Worm (Caenorhabditis elegans) whole organism, L1 larva: ENCODE data around the gene ztf-20.
A peak's percentile ranks its signal among the peaks of the same experiment; 100 is the strongest.

Experiments
- C04F5.9 ChIP-seq: sonication (generic microtip); optimal IDR thresholded peaks from 2 replicates; lab custom pipeline; 2016; ENCODE audit warnings: missing genetic modification characterization, missing compliant biosample characterization
- C16A3.4 ChIP-seq: fragments of 150-350 bp; optimal IDR thresholded peaks from 2 replicates; lab custom pipeline; 2014; ENCODE audit warnings: missing biosample characterization, missing genetic modification characterization
- C34B4.2 ChIP-seq: sonication (generic microtip); optimal IDR thresholded peaks from 2 replicates; lab custom pipeline; 2017; ENCODE audit warnings: mild to moderate bottlenecking, missing genetic modification characterization, missing compliant biosample characterization
- F16B12.6 ChIP-seq: fragments of 150-350 bp; optimal IDR thresholded peaks from 2 replicates; lab custom pipeline; 2014; ENCODE audit warnings: missing biosample characterization, missing genetic modification characterization
- aha-1 ChIP-seq: fragments of 150-350 bp; optimal IDR thresholded peaks from 2 replicates; lab custom pipeline; 2014; ENCODE audit warnings: missing biosample characterization, missing genetic modification characterization
- ama-1 ChIP-seq: fragments of 150-350 bp; optimal IDR thresholded peaks from 2 replicates; lab custom pipeline; 2014
- ceh-63 ChIP-seq: fragments of 200-800 bp; sonication (Bioruptor generic); optimal IDR thresholded peaks from 2 replicates; lab custom pipeline; 2018; ENCODE audit warnings: mild to moderate bottlenecking, missing genetic modification characterization, missing compliant biosample characterization
- ceh-8 ChIP-seq: fragments of 200-800 bp; sonication (Bioruptor generic); optimal IDR thresholded peaks from 2 replicates; lab custom pipeline; 2018; ENCODE audit warnings: mild to moderate bottlenecking, missing genetic modification characterization, moderate library complexity, missing compliant biosample characterization
- ces-1 ChIP-seq: fragments of 150-350 bp; optimal IDR thresholded peaks from 2 replicates; lab custom pipeline; 2014; ENCODE audit warnings: missing biosample characterization, missing genetic modification reagents, missing genetic modification characterization
- dpl-1 ChIP-seq, 3 experiments: fragments of 150-350 bp in 2 of 3; sonication (generic microtip) in 1 of 3; optimal IDR thresholded peaks; 2 replicates each; lab custom pipeline; 2014 to 2017; ENCODE audit warnings: missing biosample characterization in 3 of 3, missing genetic modification characterization in 3 of 3, missing genetic modification reagents in 3 of 3
- dsc-1 ChIP-seq: sonication (generic microtip); optimal IDR thresholded peaks from 2 replicates; lab custom pipeline; 2016; ENCODE audit warnings: mild to moderate bottlenecking, missing genetic modification characterization, missing compliant biosample characterization
- efl-1 ChIP-seq, 4 experiments: fragments of 150-350 bp; optimal IDR thresholded peaks in 3 of 4; peaks in 1 of 4; 1 replicate in 1 of 4; 2 replicates in 3 of 4; lab custom pipeline; 2014; ENCODE audit warnings: missing biosample characterization in 2 of 4, missing genetic modification characterization in 2 of 4, missing genetic modification reagents in 2 of 4
- efl-3 ChIP-seq: fragments of 200-800 bp; sonication (Bioruptor generic); optimal IDR thresholded peaks from 2 replicates; lab custom pipeline; 2018; ENCODE audit warnings: mild to moderate bottlenecking, missing genetic modification characterization, missing compliant biosample characterization
- egl-13 ChIP-seq: sonication (generic microtip); optimal IDR thresholded peaks from 2 replicates; lab custom pipeline; 2016; ENCODE audit warnings: missing genotype, missing genetic modification reagents, missing genetic modification characterization, missing compliant biosample characterization
- egl-27 ChIP-seq, 2 experiments: fragments of 150-350 bp in 1 of 2; sonication (generic microtip); optimal IDR thresholded peaks; 3 replicates each; lab custom pipeline; 2017 to 2018; ENCODE audit warnings: missing biosample characterization in 2 of 2, missing genetic modification characterization in 2 of 2, missing genetic modification reagents in 2 of 2
- elt-2 ChIP-seq: sonication (generic microtip); optimal IDR thresholded peaks from 2 replicates; lab custom pipeline; 2016; ENCODE audit warnings: missing genetic modification characterization, mild to moderate bottlenecking, inconsistent platforms, missing compliant biosample characterization, missing genetic modification reagents
- fkh-10 ChIP-seq: sonication (generic microtip); optimal IDR thresholded peaks from 2 replicates; lab custom pipeline; 2017; ENCODE audit warnings: missing biosample characterization, missing genetic modification reagents, missing genetic modification characterization
- fkh-8 ChIP-seq: sonication (generic microtip); optimal IDR thresholded peaks from 2 replicates; lab custom pipeline; 2016; ENCODE audit warnings: mild to moderate bottlenecking, missing genetic modification characterization, missing compliant biosample characterization
- fos-1 ChIP-seq: fragments of 150-350 bp; optimal IDR thresholded peaks from 2 replicates; lab custom pipeline; 2014; ENCODE audit warnings: missing biosample characterization, missing genetic modification characterization
- hlh-17 ChIP-seq: fragments of 200-800 bp; sonication (Bioruptor generic); optimal IDR thresholded peaks from 2 replicates; lab custom pipeline; 2018; ENCODE audit warnings: missing genetic modification characterization, mild to moderate bottlenecking, missing compliant biosample characterization, moderate library complexity, borderline replicate concordance
- hpl-2 ChIP-seq: fragments of 150-350 bp; optimal IDR thresholded peaks from 2 replicates; lab custom pipeline; 2014; ENCODE audit warnings: missing biosample characterization, missing genetic modification reagents, missing genetic modification characterization
- irx-1 ChIP-seq: sonication (generic microtip); optimal IDR thresholded peaks from 2 replicates; lab custom pipeline; 2016; ENCODE audit warnings: missing genetic modification characterization, missing compliant biosample characterization
- jun-1 ChIP-seq: fragments of 150-350 bp; optimal IDR thresholded peaks from 2 replicates; lab custom pipeline; 2014; ENCODE audit warnings: missing biosample characterization, missing genetic modification reagents, missing genetic modification characterization
- lin-13 ChIP-seq: fragments of 150-350 bp; optimal IDR thresholded peaks from 2 replicates; lab custom pipeline; 2014; ENCODE audit warnings: missing biosample characterization, missing genetic modification reagents, missing genetic modification characterization
- lin-15B ChIP-seq: fragments of 150-350 bp; sonication (generic microtip); optimal IDR thresholded peaks from 3 replicates; lab custom pipeline; 2014; ENCODE audit warnings: missing biosample characterization, missing genetic modification characterization
- lir-3 ChIP-seq: sonication (generic microtip); optimal IDR thresholded peaks from 2 replicates; lab custom pipeline; 2016; ENCODE audit warnings: mild to moderate bottlenecking, missing genetic modification characterization, moderate library complexity, missing compliant biosample characterization; ENCODE audit not compliant: poor library complexity
- nhr-12 ChIP-seq: sonication (generic microtip); optimal IDR thresholded peaks from 2 replicates; lab custom pipeline; 2017; ENCODE audit warnings: missing biosample characterization, missing genetic modification characterization
- nhr-20 ChIP-seq: sonication (generic microtip); optimal IDR thresholded peaks from 2 replicates; lab custom pipeline; 2016; ENCODE audit warnings: mild to moderate bottlenecking, missing genetic modification characterization, missing compliant biosample characterization
- nhr-237 ChIP-seq: fragments of 150-350 bp; optimal IDR thresholded peaks from 2 replicates; lab custom pipeline; 2014; ENCODE audit warnings: missing biosample characterization, missing genetic modification characterization
- nhr-77 ChIP-seq: fragments of 150-350 bp; optimal IDR thresholded peaks from 2 replicates; lab custom pipeline; 2014; ENCODE audit warnings: missing biosample characterization, missing genetic modification characterization
- nhr-84 ChIP-seq: sonication (generic microtip); optimal IDR thresholded peaks from 2 replicates; lab custom pipeline; 2017; ENCODE audit warnings: missing biosample characterization, missing genetic modification characterization
- nhr-85 ChIP-seq: sonication (generic microtip); peaks from one replicate; lab custom pipeline; 2016; ENCODE audit warnings: missing genetic modification characterization, inconsistent platforms, missing compliant biosample characterization
- pax-3 ChIP-seq: fragments of 200-800 bp; sonication (Bioruptor generic); optimal IDR thresholded peaks from 2 replicates; lab custom pipeline; 2018; ENCODE audit warnings: mild to moderate bottlenecking, missing genetic modification characterization, moderate library complexity, missing compliant biosample characterization
- rnt-1 ChIP-seq: sonication (generic microtip); optimal IDR thresholded peaks from 2 replicates; lab custom pipeline; 2016; ENCODE audit warnings: mild to moderate bottlenecking, missing genetic modification characterization, moderate library complexity, missing compliant biosample characterization
- skn-1 ChIP-seq: fragments of 150-350 bp; optimal IDR thresholded peaks from 2 replicates; lab custom pipeline; 2014; ENCODE audit warnings: missing biosample characterization, missing genetic modification characterization
- sptf-1 ChIP-seq: fragments of 150-350 bp; optimal IDR thresholded peaks from 2 replicates; lab custom pipeline; 2014; ENCODE audit warnings: missing biosample characterization, missing genetic modification characterization
- tbx-2 ChIP-seq: sonication (generic microtip); optimal IDR thresholded peaks from 2 replicates; lab custom pipeline; 2016; ENCODE audit warnings: missing genetic modification characterization, missing compliant biosample characterization
- tlp-1 ChIP-seq: fragments of 150-350 bp; optimal IDR thresholded peaks from 2 replicates; lab custom pipeline; 2014; ENCODE audit warnings: missing biosample characterization, missing genetic modification characterization
- unc-130 ChIP-seq: fragments of 150-350 bp; optimal IDR thresholded peaks from 2 replicates; lab custom pipeline; 2017; ENCODE audit warnings: missing biosample characterization, missing genetic modification characterization, inconsistent platforms
- unc-30 ChIP-seq: sonication (generic microtip); optimal IDR thresholded peaks from 2 replicates; lab custom pipeline; 2017; ENCODE audit warnings: missing biosample characterization, missing genetic modification characterization
- unc-86 ChIP-seq: sonication (generic microtip); optimal IDR thresholded peaks from 2 replicates; lab custom pipeline; 2016; ENCODE audit warnings: missing genetic modification characterization, missing compliant biosample characterization
- zip-4 ChIP-seq: fragments of 200-800 bp; sonication (Bioruptor generic); optimal IDR thresholded peaks from 2 replicates; lab custom pipeline; 2018; ENCODE audit warnings: mild to moderate bottlenecking, missing genetic modification characterization, moderate library complexity, missing compliant biosample characterization
- ztf-4 ChIP-seq: fragments of 150-350 bp; optimal IDR thresholded peaks from 2 replicates; lab custom pipeline; 2014; ENCODE audit warnings: missing biosample characterization, missing genetic modification characterization

Gene ztf-20

ce11 chrV:19001016-19001415 lies 41.0 kb upstream of the ztf-20 start, which contains the start of gene Y39B6A.34 (continued):
- TF ChIP-seq unc-130 (tag; lab: Kevin White, UChicago) (no peak), aha-1 (tag; lab: Kevin White, UChicago) (no peak), C34B4.2 (tag; lab: Kevin White, UChicago) (no peak), egl-13 (tag; lab: Kevin White, UChicago) (no peak), tbx-2 (tag; lab: Kevin White, UChicago) (peak; percentile 15), egl-27 (tag; optimal IDR thresholded peaks at IDR 0.05; lab: Kevin White, UChicago) (no peak), sptf-1 (tag; lab: Kevin White, UChicago) (no peak), nhr-237 (tag; lab: Kevin White, UChicago) (no peak), jun-1 (tag; lab: Kevin White, UChicago) (no peak), lir-3 (tag; lab: Kevin White, UChicago) (no peak), ces-1 (no peak), fkh-8 (tag; lab: Kevin White, UChicago) (no peak), C16A3.4 (tag; lab: Kevin White, UChicago) (peak; percentile 1), tlp-1 (tag; lab: Kevin White, UChicago) (no peak), hlh-17 (no peak), ceh-63 (no peak), zip-4 (GFP tag; lab: Kevin White, UChicago) (no peak)

DNA sequence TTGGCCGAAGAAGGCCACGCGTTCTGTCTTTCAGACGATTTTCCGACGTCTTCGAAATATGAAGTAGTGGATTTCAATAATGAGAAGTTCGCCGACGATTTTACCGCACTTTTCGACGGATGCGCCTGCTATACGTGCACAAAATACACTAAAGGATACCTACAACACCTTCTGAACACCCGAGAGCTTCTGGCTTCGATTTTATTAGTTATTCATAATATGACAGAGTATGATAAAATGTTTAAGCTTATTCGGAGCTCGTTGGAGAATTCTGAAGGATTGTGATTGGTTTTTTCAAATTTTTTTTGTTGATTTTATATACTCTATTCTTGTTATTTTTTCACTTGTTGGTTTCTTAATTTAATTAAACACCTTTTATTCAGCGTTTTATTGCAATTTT lies 40.6 kb upstream of the ztf-20 start:
- no peak for TF ChIP-seq dsc-1 (tag; lab: Kevin White, UChicago)
- no peak for TF ChIP-seq ceh-8 (GFP tag; lab: Kevin White, UChicago)
- TF ChIP-seq ama-1 (lab: Kevin White, UChicago): no peak
- no peak for TF ChIP-seq ces-1
- TF ChIP-seq dpl-1 (GFP tag; optimal IDR thresholded peaks at IDR 0.05; lab: Kevin White, UChicago): no peak
- no peak for TF ChIP-seq rnt-1
- no peak for TF ChIP-seq C16A3.4 (tag; lab: Kevin White, UChicago)
- no peak for TF ChIP-seq fkh-10 (GFP tag; lab: Kevin White, UChicago)
- TF ChIP-seq irx-1 (tag; lab: Kevin White, UChicago): no peak
- no peak for TF ChIP-seq jun-1 (tag; lab: Kevin White, UChicago)
- no peak for TF ChIP-seq C04F5.9
- TF ChIP-seq efl-1 (optimal IDR thresholded peaks at IDR 0.05; lab: Kevin White, UChicago): no peak
- TF ChIP-seq efl-1 (GFP tag; optimal IDR thresholded peaks at IDR 0.05 in 1 of 2; lab: Kevin White, UChicago): no peak
- no peak for TF ChIP-seq fos-1
- TF ChIP-seq efl-3 (GFP tag; lab: Kevin White, UChicago): no peak
- no peak for TF ChIP-seq tlp-1 (tag; lab: Kevin White, UChicago)
- no peak for TF ChIP-seq nhr-20
- TF ChIP-seq nhr-77 (tag; lab: Kevin White, UChicago): no peak
- no peak for TF ChIP-seq tbx-2 (tag; lab: Kevin White, UChicago)
- no peak for TF ChIP-seq elt-2

ce11 chrV:18998045-18998444 lies 38.1 kb upstream of the ztf-20 start, which contains the start of gene tgt-2:
Gene tgt-2 (plus strand): TSS chrV:18998345.
- TF ChIP-seq ztf-4 (tag; lab: Kevin White, UChicago) (no peak), nhr-85 (tag; lab: Kevin White, UChicago) (no peak)
- TF ChIP-seq, all 84 proteins: peak for 0

DNA sequence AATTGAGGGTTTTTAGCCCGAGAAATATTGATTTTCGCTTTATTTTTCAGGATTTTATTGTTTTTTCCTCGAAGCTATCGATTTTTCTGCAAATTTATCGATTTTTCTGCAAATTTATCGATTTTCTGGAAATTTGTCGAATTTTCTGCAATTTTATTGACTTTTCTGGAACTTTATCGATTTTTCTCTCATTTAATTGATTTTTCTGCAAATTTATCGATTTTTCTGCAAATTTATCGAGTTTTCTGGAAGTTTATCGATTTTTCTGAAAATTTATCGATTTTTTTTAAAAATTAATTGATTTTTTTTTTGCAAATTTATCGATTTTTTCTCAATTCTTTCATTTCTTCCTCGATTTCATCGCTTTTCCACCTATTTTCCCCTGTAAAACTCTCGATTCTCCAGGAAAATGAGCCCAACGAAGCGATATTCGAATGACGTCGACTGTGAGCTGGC lies 33.6 kb upstream of the ztf-20 start, which contains the start of gene gtf-2F2:
Gene gtf-2F2, plus strand, starts transcription at position 406 of the 456 bp plus-strand sequence.
- TF ChIP-seq nhr-12 (tag; lab: Kevin White, UChicago) (no peak), lin-13 (GFP tag; lab: Kevin White, UChicago) (no peak), lin-15B (tag; lab: Kevin White, UChicago) (no peak), unc-86 (tag; lab: Kevin White, UChicago) (no peak), zip-4 (GFP tag; lab: Kevin White, UChicago) (no peak), tlp-1 (tag; lab: Kevin White, UChicago) (no peak), pax-3 (tag; lab: Kevin White, UChicago) (no peak), nhr-84 (tag; lab: Kevin White, UChicago) (no peak), hpl-2 (GFP tag; lab: Kevin White, UChicago) (no peak), skn-1 (tag; lab: Kevin White, UChicago) (no peak), F16B12.6 (tag; lab: Kevin White, UChicago) (no peak), unc-30 (no peak), aha-1 (tag; lab: Kevin White, UChicago) (no peak)
